Worm (Caenorhabditis elegans) whole organism, early embryonic: ENCODE measurements around the gene K01H12.4.

Experiments
- F13C5.2 ChIP-seq: sonication (generic microtip); optimal IDR thresholded peaks from 2 replicates; lab custom pipeline; 2017; ENCODE audit warnings: mild to moderate bottlenecking, missing genetic modification characterization, inconsistent platforms, missing compliant biosample characterization
- aly-1 ChIP-seq: sonication (generic microtip); optimal IDR thresholded peaks from 2 replicates; lab custom pipeline; 2016; ENCODE audit warnings: missing genetic modification characterization, missing compliant biosample characterization
- ama-1 ChIP-seq: fragments of 150-350 bp; optimal IDR thresholded peaks from 2 replicates; lab custom pipeline; 2014
- ets-7 ChIP-seq: sonication (generic microtip); optimal IDR thresholded peaks from 2 replicates; lab custom pipeline; 2016; ENCODE audit warnings: missing genotype, missing genetic modification characterization, missing compliant biosample characterization
- flt-1 ChIP-seq: fragments of 200-800 bp; sonication (Bioruptor generic); IDR thresholded peaks from 2 replicates; pipeline ENCODE4 v1.3.6; 2022; ENCODE audit warnings: missing genetic modification characterization, missing compliant biosample characterization
- hmbx-1 ChIP-seq: sonication (generic microtip); optimal IDR thresholded peaks from 2 replicates; lab custom pipeline; 2016; ENCODE audit warnings: mild to moderate bottlenecking, missing genetic modification characterization, missing compliant biosample characterization
- hnd-1 ChIP-seq: sonication (generic microtip); optimal IDR thresholded peaks from 2 replicates; lab custom pipeline; 2016; ENCODE audit warnings: missing genetic modification characterization, missing compliant biosample characterization
- scrt-1 ChIP-seq: fragments of 200-800 bp; sonication (Bioruptor generic); IDR thresholded peaks from 2 replicates; pipeline ENCODE4 v1.3.6; 2022; ENCODE audit warnings: missing genetic modification characterization, missing compliant biosample characterization
- sea-1 ChIP-seq: fragments of 200-800 bp; sonication (Bioruptor generic); conservative IDR thresholded peaks from 2 replicates; pipeline ENCODE4 v1.3.6; 2022; ENCODE audit warnings: missing genetic modification characterization, missing compliant biosample characterization
- tbx-11 ChIP-seq: fragments of 200-800 bp; sonication (Bioruptor generic); IDR thresholded peaks from 2 replicates; pipeline ENCODE4 v1.3.6; 2022; ENCODE audit warnings: missing genetic modification characterization, missing compliant biosample characterization
- tbx-37 ChIP-seq: fragments of 200-800 bp; sonication (Bioruptor generic); conservative IDR thresholded peaks from 2 replicates; pipeline ENCODE4 v1.3.6; 2022; ENCODE audit warnings: missing genetic modification reagents, missing genetic modification characterization, missing compliant biosample characterization
- tra-4 ChIP-seq: sonication (generic microtip); optimal IDR thresholded peaks from 2 replicates; lab custom pipeline; 2017; ENCODE audit warnings: missing genetic modification characterization, missing compliant biosample characterization

ce11 chrIV:9725468-9725985, 12.6 kb downstream of the K01H12.4 start:
- no peak for TF ChIP-seq tbx-11 (GFP tag; lab: Robert Waterston, UW)
- no peak for TF ChIP-seq tbx-37
- no peak for TF ChIP-seq hnd-1 (tag; lab: Kevin White, UChicago)
- no peak for TF ChIP-seq ama-1 (lab: Kevin White, UChicago)
- TF ChIP-seq flt-1 (GFP tag; lab: Robert Waterston, UW) = no peak
- no peak for TF ChIP-seq ets-7 (tag; lab: Kevin White, UChicago)
- TF ChIP-seq scrt-1 = no peak
- TF ChIP-seq aly-1 (tag; lab: Kevin White, UChicago) = no peak
- no peak for TF ChIP-seq hmbx-1
- no peak for TF ChIP-seq tra-4 (tag; lab: Kevin White, UChicago)
- no peak for TF ChIP-seq sea-1 (GFP tag; lab: Robert Waterston, UW)
- no peak for TF ChIP-seq F13C5.2 (tag; lab: Kevin White, UChicago)
